Worm (Caenorhabditis elegans): Measurements from ENCODE around the gene rnp-1.
A peak's percentile ranks its signal among the peaks of the same experiment; 100 is the strongest.

ce11 chrV:12208678-12209077 lies 16.6 kb downstream of the rnp-1 start:
- TF ChIP-seq snpc-4 (GFP tag; optimal IDR thresholded peaks at IDR 0.05) (no peak), snpc-4 (tag; optimal IDR thresholded peaks at IDR 0.05) (no peak), repo-1 (tag; optimal IDR thresholded peaks at IDR 0.05) (no peak), let-607 (tag; optimal IDR thresholded peaks at IDR 0.05) (peak; percentile 96), F57C9.4 (tag; optimal IDR thresholded peaks at IDR 0.05) (no peak), bed-2 (GFP tag; IDR thresholded peaks at IDR 0.05) (no peak), bed-1 (GFP tag; IDR thresholded peaks at IDR 0.05) (no peak), ceh-58 (GFP tag; IDR thresholded peaks at IDR 0.05) (no peak), lin-54 (GFP tag; optimal IDR thresholded peaks at IDR 0.05) (no peak), die-1 (tag; optimal IDR thresholded peaks at IDR 0.05) (no peak)
